Fruit fly (Drosophila melanogaster) whole organism, embryonic: ENCODE measurements around the gene Gdh.

Source experiments
- Adf1 ChIP-seq: fragments of 200-800 bp; sonication (Bioruptor generic); IDR thresholded peaks from 2 replicates; pipeline ENCODE4 v1.3.6; 2022; ENCODE audit warnings: missing biosample characterization, missing genetic modification characterization
- B-H2 ChIP-seq: fragments of 200-800 bp; sonication (Bioruptor generic); optimal IDR thresholded peaks from 2 replicates; lab custom pipeline; 2018; ENCODE audit warnings: missing biosample characterization, mild to moderate bottlenecking, missing genetic modification characterization
- Bgb ChIP-seq: fragments of 200-800 bp; sonication (Bioruptor generic); IDR thresholded peaks from 2 replicates; pipeline ENCODE4 v1.3.6; 2022; ENCODE audit warnings: missing biosample characterization, missing genetic modification characterization; ENCODE audit not compliant: partially characterized antibody
- CG10147 ChIP-seq: fragments of 200-800 bp; sonication (Bioruptor generic); optimal IDR thresholded peaks from 2 replicates; lab custom pipeline; 2019; ENCODE audit warnings: missing biosample characterization, mild to moderate bottlenecking, missing genetic modification characterization, moderate library complexity
- CG10209 ChIP-seq: fragments of 200-800 bp; sonication (Bioruptor generic); optimal IDR thresholded peaks from 3 replicates; lab custom pipeline; 2017; ENCODE audit warnings: missing biosample characterization, mild to moderate bottlenecking, missing genetic modification characterization, missing genetic modification reagents
- CG10366 ChIP-seq: fragments of 200-800 bp; sonication (Bioruptor generic); IDR thresholded peaks from 2 replicates; pipeline ENCODE4 v1.3.6; 2022; ENCODE audit warnings: missing biosample characterization, missing genetic modification characterization
- CG10979 ChIP-seq: fragments of 200-800 bp; sonication (Bioruptor generic); optimal IDR thresholded peaks from 2 replicates; lab custom pipeline; 2018; ENCODE audit warnings: missing biosample characterization, mild to moderate bottlenecking, missing genetic modification characterization, moderate library complexity
- CG11093 ChIP-seq: fragments of 200-800 bp; sonication (Bioruptor generic); IDR thresholded peaks from 3 replicates; pipeline ENCODE4 v1.3.6; 2022; ENCODE audit warnings: missing biosample characterization, missing genetic modification characterization
- CG12219 ChIP-seq: fragments of 200-800 bp; sonication (Bioruptor generic); optimal IDR thresholded peaks from 3 replicates; lab custom pipeline; 2018; ENCODE audit warnings: missing biosample characterization, mild to moderate bottlenecking, missing genetic modification characterization
- CG1529 ChIP-seq: fragments of 200-800 bp; sonication (Bioruptor generic); optimal IDR thresholded peaks from 3 replicates; lab custom pipeline; 2018; ENCODE audit warnings: missing biosample characterization, missing genetic modification characterization
- CG17361 ChIP-seq: fragments of 200-800 bp; sonication (Bioruptor generic); IDR thresholded peaks from 3 replicates; pipeline ENCODE4 v1.3.6; 2022; ENCODE audit warnings: missing biosample characterization, missing genetic modification characterization
- CG31441 ChIP-seq: fragments of 200-800 bp; sonication (Bioruptor generic); IDR thresholded peaks from 2 replicates; pipeline ENCODE4 v1.3.6; 2022; ENCODE audit warnings: missing biosample characterization, missing genetic modification characterization
- CG32772 ChIP-seq: fragments of 200-800 bp; sonication (Bioruptor generic); IDR thresholded peaks from 2 replicates; pipeline ENCODE4 v1.3.6; 2022; ENCODE audit warnings: missing biosample characterization, missing genetic modification characterization
- CG3407 ChIP-seq: fragments of 200-800 bp; sonication (Bioruptor generic); optimal IDR thresholded peaks from 2 replicates; lab custom pipeline; 2018; ENCODE audit warnings: missing biosample characterization, mild to moderate bottlenecking, missing genetic modification characterization
- CG4707 ChIP-seq: fragments of 200-800 bp; sonication (Bioruptor generic); optimal IDR thresholded peaks from 2 replicates; lab custom pipeline; 2018; ENCODE audit warnings: missing biosample characterization, mild to moderate bottlenecking, missing genetic modification characterization, moderate library complexity
- CG4820 ChIP-seq: fragments of 200-800 bp; sonication (Bioruptor generic); optimal IDR thresholded peaks from 3 replicates; lab custom pipeline; 2016; ENCODE audit warnings: missing biosample characterization, missing genetic modification characterization
- CG7786 ChIP-seq: fragments of 200-800 bp; sonication (Bioruptor generic); optimal IDR thresholded peaks from 2 replicates; lab custom pipeline; 2016; ENCODE audit warnings: missing biosample characterization, missing genetic modification characterization
- CG8765 ChIP-seq: fragments of 200-800 bp; sonication (Bioruptor generic); IDR thresholded peaks from 2 replicates; pipeline ENCODE4 v1.3.6; 2022; ENCODE audit warnings: missing biosample characterization, missing genetic modification characterization
- CG9817 ChIP-seq: fragments of 200-800 bp; sonication (Bioruptor generic); optimal IDR thresholded peaks from 2 replicates; lab custom pipeline; 2018; ENCODE audit warnings: missing biosample characterization, mild to moderate bottlenecking, missing genetic modification characterization, moderate library complexity
- Dp ChIP-seq: fragments of 200-800 bp; sonication (Bioruptor generic); optimal IDR thresholded peaks from 2 replicates; lab custom pipeline; 2018; ENCODE audit warnings: missing biosample characterization, mild to moderate bottlenecking, missing genetic modification characterization, moderate library complexity
- E2f2 ChIP-seq: fragments of 200-800 bp; sonication (Bioruptor generic); IDR thresholded peaks from 2 replicates; pipeline ENCODE4 v1.3.6; 2022; ENCODE audit warnings: missing biosample characterization, missing genetic modification characterization
- GATAe ChIP-seq: fragments of 200-800 bp; sonication (Bioruptor generic); conservative IDR thresholded peaks from 2 replicates; pipeline ENCODE4 v1.3.6; 2022; ENCODE audit warnings: missing biosample characterization, missing genetic modification characterization
- HLH4C ChIP-seq: fragments of 200-800 bp; sonication (Bioruptor generic); IDR thresholded peaks from 3 replicates; pipeline ENCODE4 v1.3.6; 2022; ENCODE audit warnings: missing biosample characterization, missing genetic modification characterization; ENCODE audit not compliant: partially characterized antibody
- Lim3 ChIP-seq: fragments of 200-800 bp; sonication (Bioruptor generic); IDR thresholded peaks from 2 replicates; pipeline ENCODE4 v1.3.6; 2022; ENCODE audit warnings: missing biosample characterization, missing genetic modification characterization
- MBD-R2 ChIP-seq: fragments of 200-800 bp; sonication (Bioruptor generic); IDR thresholded peaks from 2 replicates; pipeline ENCODE4 v1.3.6; 2022; ENCODE audit warnings: missing biosample characterization, missing genetic modification characterization
- Neu2 ChIP-seq: fragments of 200-800 bp; sonication (Bioruptor generic); optimal IDR thresholded peaks from 3 replicates; lab custom pipeline; 2016; ENCODE audit warnings: missing biosample characterization, missing genetic modification characterization, borderline replicate concordance
- Pdp1 ChIP-seq, 2 experiments: fragments of 200-800 bp; sonication (Bioruptor generic); optimal IDR thresholded peaks; 3 replicates each; lab custom pipeline; 2016; ENCODE audit warnings: missing biosample characterization in 2 of 2, missing genetic modification characterization in 2 of 2, mild to moderate bottlenecking in 1 of 2, moderate library complexity in 1 of 2
- Rfx ChIP-seq: fragments of 200-800 bp; sonication (Bioruptor generic); IDR thresholded peaks from 2 replicates; pipeline ENCODE4 v1.3.6; 2022; ENCODE audit warnings: missing biosample characterization, missing genetic modification characterization
- Spps ChIP-seq: fragments of 200-800 bp; sonication (Bioruptor generic); optimal IDR thresholded peaks from 2 replicates; lab custom pipeline; 2018; ENCODE audit warnings: missing biosample characterization, mild to moderate bottlenecking, missing genetic modification characterization
- Stat92E ChIP-seq, 3 experiments: fragments of >200 bp in 2 of 3; fragments of 200-800 bp in 1 of 3; sonication (Bioruptor generic) in 1 of 3; optimal IDR thresholded peaks; 2 replicates each; lab custom pipeline; 2017 to 2019; ENCODE audit warnings: missing biosample characterization in 3 of 3, missing genetic modification characterization in 3 of 3, mild to moderate bottlenecking in 1 of 3, moderate library complexity in 1 of 3
- Tbp ChIP-seq: fragments of >200 bp; optimal IDR thresholded peaks from 2 replicates; lab custom pipeline; 2018; ENCODE audit warnings: missing biosample characterization, missing genetic modification characterization
- ash1 ChIP-seq: fragments of 200-800 bp; sonication (Bioruptor generic); optimal IDR thresholded peaks from 2 replicates; lab custom pipeline; 2018; ENCODE audit warnings: missing biosample characterization, mild to moderate bottlenecking, missing genetic modification characterization
- bowl ChIP-seq: fragments of 200-800 bp; sonication (Bioruptor generic); IDR thresholded peaks from 2 replicates; pipeline ENCODE4 v1.3.6; 2022; ENCODE audit warnings: missing biosample characterization, missing genetic modification characterization
- chn ChIP-seq: fragments of 200-800 bp; sonication (Bioruptor generic); optimal IDR thresholded peaks from 2 replicates; lab custom pipeline; 2016; ENCODE audit warnings: missing biosample characterization, missing genetic modification characterization
- dm ChIP-seq: fragments of 200-800 bp; sonication (Bioruptor generic); optimal IDR thresholded peaks from 3 replicates; lab custom pipeline; 2016; ENCODE audit warnings: missing biosample characterization, missing genetic modification characterization
- dysf ChIP-seq: fragments of 200-800 bp; sonication (Bioruptor generic); IDR thresholded peaks from 3 replicates; pipeline ENCODE4 v1.3.6; 2022; ENCODE audit warnings: missing biosample characterization, missing genetic modification characterization
- fd64A ChIP-seq: fragments of 200-800 bp; sonication (Bioruptor generic); optimal IDR thresholded peaks from 3 replicates; lab custom pipeline; 2018; ENCODE audit warnings: missing biosample characterization, mild to moderate bottlenecking, missing genetic modification characterization
- gcm ChIP-seq: fragments of 200-800 bp; sonication (Bioruptor generic); optimal IDR thresholded peaks from 2 replicates; lab custom pipeline; 2019; ENCODE audit warnings: missing biosample characterization, mild to moderate bottlenecking, missing genetic modification characterization, moderate library complexity
- gcm2 ChIP-seq: fragments of 200-800 bp; sonication (Bioruptor generic); optimal IDR thresholded peaks from 2 replicates; lab custom pipeline; 2016; ENCODE audit warnings: missing biosample characterization, missing genetic modification characterization
- gfzf ChIP-seq: fragments of 200-800 bp; sonication (Bioruptor generic); optimal IDR thresholded peaks from 2 replicates; lab custom pipeline; 2016; ENCODE audit warnings: missing biosample characterization, mild to moderate bottlenecking, missing genetic modification characterization, moderate library complexity
- gro ChIP-seq: fragments of 200-800 bp; sonication (Bioruptor generic); optimal IDR thresholded peaks from 2 replicates; lab custom pipeline; 2016; ENCODE audit warnings: missing biosample characterization, missing genetic modification characterization
- jing ChIP-seq: fragments of 200-800 bp; sonication (Bioruptor generic); optimal IDR thresholded peaks from 2 replicates; lab custom pipeline; 2018; ENCODE audit warnings: missing biosample characterization, mild to moderate bottlenecking, missing genetic modification characterization
- kah ChIP-seq: fragments of 200-800 bp; sonication (Bioruptor generic); optimal IDR thresholded peaks from 2 replicates; lab custom pipeline; 2018; ENCODE audit warnings: missing biosample characterization, mild to moderate bottlenecking, missing genetic modification characterization
- lab ChIP-seq: fragments of 200-800 bp; sonication (Bioruptor generic); optimal IDR thresholded peaks from 3 replicates; lab custom pipeline; 2017; ENCODE audit warnings: missing biosample characterization, missing genetic modification characterization, mild to moderate bottlenecking, moderate library complexity, missing genetic modification reagents
- maf-S ChIP-seq: fragments of 200-800 bp; sonication (Bioruptor generic); optimal IDR thresholded peaks from 2 replicates; lab custom pipeline; 2016; ENCODE audit warnings: missing biosample characterization, missing genetic modification characterization
- nau ChIP-seq: fragments of 200-800 bp; sonication (Bioruptor generic); optimal IDR thresholded peaks from 3 replicates; lab custom pipeline; 2017; ENCODE audit warnings: missing biosample characterization, mild to moderate bottlenecking, missing genetic modification characterization, missing genetic modification reagents
- org-1 ChIP-seq: fragments of 200-800 bp; sonication (Bioruptor generic); optimal IDR thresholded peaks from 2 replicates; lab custom pipeline; 2017; ENCODE audit warnings: missing biosample characterization, missing genetic modification characterization
- pnt ChIP-seq: fragments of 200-800 bp; sonication (Bioruptor generic); optimal IDR thresholded peaks from 3 replicates; lab custom pipeline; 2016; ENCODE audit warnings: missing biosample characterization, missing genetic modification characterization
- rib ChIP-seq: fragments of 200-800 bp; sonication (Bioruptor generic); IDR thresholded peaks from 2 replicates; pipeline ENCODE4 v1.3.6; 2022; ENCODE audit warnings: missing biosample characterization, missing genetic modification characterization
- so ChIP-seq: fragments of 200-800 bp; sonication (Bioruptor generic); IDR thresholded peaks from 3 replicates; pipeline ENCODE4 v1.3.6; 2022; ENCODE audit warnings: missing biosample characterization, missing genetic modification characterization
- zfh1 ChIP-seq: fragments of 200-800 bp; sonication (Bioruptor generic); IDR thresholded peaks from 3 replicates; pipeline ENCODE4 v1.3.6; 2022; ENCODE audit warnings: missing biosample characterization, missing genetic modification characterization

The Gdh gene

DNA sequence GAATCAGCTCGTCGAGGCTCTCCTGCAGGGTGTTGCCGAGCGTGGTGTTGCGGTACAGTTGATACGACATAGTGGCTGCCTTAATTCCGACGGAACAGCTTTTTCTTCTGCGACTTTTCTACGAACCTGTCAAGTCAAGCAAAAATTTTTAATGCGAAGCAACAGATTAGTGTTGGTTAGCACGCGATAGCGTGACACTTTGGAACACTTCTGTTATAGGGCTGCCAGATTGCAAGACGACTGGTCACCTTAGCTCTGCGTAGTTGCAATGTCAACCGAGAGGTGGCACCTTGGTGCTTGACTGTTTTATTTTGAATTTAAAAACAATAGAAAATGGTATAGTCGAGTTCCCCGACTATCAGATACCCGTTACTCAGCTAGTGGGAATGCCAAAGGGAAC, 52.0 kb downstream of the Gdh start, which contains the start of gene TfIIA-S (continued):
- peak; percentile 85 for TF ChIP-seq Dp
- TF ChIP-seq CG32772: no peak
- peak; percentile 90 for TF ChIP-seq CG10979 (tag; lab: Kevin White, UChicago)
- TF ChIP-seq Rfx (GFP tag; lab: Robert Waterston, UW): no peak
- TF ChIP-seq GATAe: no peak
- TF ChIP-seq dm (GFP tag; lab: Kevin White, UChicago): peak; percentile 56
- no peak for TF ChIP-seq bowl (GFP tag; lab: Robert Waterston, UW)
- TF ChIP-seq CG4820 (GFP tag; lab: Kevin White, UChicago): peak; percentile 54
- no peak for TF ChIP-seq rib (GFP tag; lab: Robert Waterston, UW)
- TF ChIP-seq E2f2: no peak
- TF ChIP-seq Spps: no peak
- no peak for TF ChIP-seq CG31441
- TF ChIP-seq Stat92E (GFP tag; optimal IDR thresholded peaks at IDR 0.05; lab: Kevin White, UChicago): no peak
- TF ChIP-seq Pdp1 (GFP tag; optimal IDR thresholded peaks at IDR 0.05; lab: Kevin White, UChicago): peak; percentile 79 to 83
- TF ChIP-seq MBD-R2 (GFP tag; lab: Robert Waterston, UW): no peak
- peak; percentile 67 for TF ChIP-seq gfzf (GFP tag; lab: Kevin White, UChicago)
- peak; percentile 86 for TF ChIP-seq CG7786 (GFP tag; lab: Kevin White, UChicago)
- peak; percentile 76 for TF ChIP-seq CG9817
- no peak for TF ChIP-seq jing
- TF ChIP-seq CG12219 (GFP tag; lab: Kevin White, UChicago): no peak
- no peak for TF ChIP-seq so (GFP tag; lab: Robert Waterston, UW)
- TF ChIP-seq kah (GFP tag; lab: Kevin White, UChicago): no peak
- no peak for TF ChIP-seq Adf1 (GFP tag; lab: Robert Waterston, UW)
- TF ChIP-seq maf-S: peak; percentile 78
- no peak for TF ChIP-seq Bgb (GFP tag; lab: Robert Waterston, UW)
- TF ChIP-seq CG10366: no peak
- TF ChIP-seq CG10147 (GFP tag; lab: Kevin White, UChicago): no peak
- no peak for TF ChIP-seq dysf (GFP tag; lab: Robert Waterston, UW)
- no peak for TF ChIP-seq gcm (GFP tag; lab: Kevin White, UChicago)
- TF ChIP-seq CG17361 (GFP tag; lab: Robert Waterston, UW): no peak
- TF ChIP-seq gcm2 (GFP tag; lab: Kevin White, UChicago): peak; percentile 19
- no peak for TF ChIP-seq zfh1
- TF ChIP-seq pnt (GFP tag; lab: Kevin White, UChicago): peak; percentile 75
- TF ChIP-seq CG3407: peak; percentile 46
- TF ChIP-seq Lim3 (GFP tag; lab: Robert Waterston, UW): no peak
- TF ChIP-seq Tbp (GFP tag; lab: Kevin White, UChicago): no peak
- TF ChIP-seq gro (GFP tag; lab: Kevin White, UChicago): peak; percentile 88
- peak; percentile 12 for TF ChIP-seq fd64A (GFP tag; lab: Kevin White, UChicago)
- TF ChIP-seq CG1529 (GFP tag; lab: Kevin White, UChicago): no peak
- peak; percentile 69 for TF ChIP-seq CG10209 (GFP tag; lab: Kevin White, UChicago)
- TF ChIP-seq CG11093: peak; percentile 49; the same call in 1 of the 3 replicates
- no peak for TF ChIP-seq Neu2 (GFP tag; lab: Kevin White, UChicago)
- peak; percentile 84 for TF ChIP-seq chn (GFP tag; lab: Kevin White, UChicago)
- peak; percentile 4 for TF ChIP-seq CG4707 (GFP tag; lab: Kevin White, UChicago)
- peak; percentile 54 for TF ChIP-seq org-1
- peak; percentile 67 for TF ChIP-seq ash1 (GFP tag; lab: Kevin White, UChicago)
- TF ChIP-seq CG8765 (GFP tag; lab: Robert Waterston, UW): no peak
- TF ChIP-seq HLH4C (GFP tag; lab: Robert Waterston, UW): no peak
- TF ChIP-seq lab: peak; percentile 91
- peak; percentile 93 for TF ChIP-seq B-H2 (GFP tag; lab: Kevin White, UChicago)
- TF ChIP-seq nau: no peak
